Worm (Caenorhabditis elegans): ENCODE data around the gene Y75B7B.1.

Y75B7B.1 gene

ce11 chrV:1263078-1263732, 7.5 kb upstream of the Y75B7B.1 start:
- no peak for TF ChIP-seq scrt-1 (GFP tag; IDR thresholded peaks at IDR 0.05)
- no peak for TF ChIP-seq pes-1 (GFP tag; IDR thresholded peaks at IDR 0.05)
- TF ChIP-seq F13C5.2 (tag; optimal IDR thresholded peaks at IDR 0.05), result no peak
- no peak for TF ChIP-seq aly-1 (tag; optimal IDR thresholded peaks at IDR 0.05)
- no peak for TF ChIP-seq ceh-36 (tag; optimal IDR thresholded peaks at IDR 0.05)
- TF ChIP-seq sea-1 (GFP tag; conservative IDR thresholded peaks at IDR 0.05), result no peak

ce11 chrV:1263939-1264823, 6.5 kb upstream of the Y75B7B.1 start, which contains the start of the genes rab-1 and C39F7.5:
Gene rab-1 (minus strand): TSS chrV:1263989.
Gene C39F7.5 (plus strand): TSS chrV:1264773.
- no peak for TF ChIP-seq scrt-1 (GFP tag; IDR thresholded peaks at IDR 0.05)
- TF ChIP-seq F13C5.2 (tag; optimal IDR thresholded peaks at IDR 0.05), result peak; percentile 5

- TF ChIP-seq ceh-36 (tag; optimal IDR thresholded peaks at IDR 0.05) (peak; percentile 80), ceh-13 (GFP tag; optimal IDR thresholded peaks at IDR 0.05) (no peak)
These were observed 4.2 kb upstream of the Y75B7B.1 start for ce11 chrV:1266540-1266939.

- no peak for TF ChIP-seq tra-4 (tag; optimal IDR thresholded peaks at IDR 0.05)
- TF ChIP-seq aly-1 (tag; optimal IDR thresholded peaks at IDR 0.05), result no peak
- TF ChIP-seq pes-1 (GFP tag; IDR thresholded peaks at IDR 0.05), result no peak
- no peak for TF ChIP-seq hnd-1 (tag; optimal IDR thresholded peaks at IDR 0.05)
- TF ChIP-seq F13C5.2 (tag; optimal IDR thresholded peaks at IDR 0.05), result no peak
- no peak for TF ChIP-seq flt-1 (GFP tag; IDR thresholded peaks at IDR 0.05)
- TF ChIP-seq ceh-36 (tag; optimal IDR thresholded peaks at IDR 0.05), result no peak
- TF ChIP-seq B0310.2 (tag; optimal IDR thresholded peaks at IDR 0.05), result no peak
These were observed 5.2 kb downstream of the Y75B7B.1 start, which contains the start of gene Y75B7B.2 for ce11 chrV:1275924-1276323. Gene Y75B7B.2 (minus strand): TSS chrV:1276024.

ce11 chrV:1277926-1278325, 7.2 kb downstream of the Y75B7B.1 start:
- TF ChIP-seq tra-4 (tag; optimal IDR thresholded peaks at IDR 0.05) (no peak), aly-1 (tag; optimal IDR thresholded peaks at IDR 0.05) (no peak), ceh-36 (tag; optimal IDR thresholded peaks at IDR 0.05) (no peak), hnd-1 (tag; optimal IDR thresholded peaks at IDR 0.05) (no peak), F13C5.2 (tag; optimal IDR thresholded peaks at IDR 0.05) (no peak), ama-1 (optimal IDR thresholded peaks at IDR 0.05) (no peak), ets-7 (tag; optimal IDR thresholded peaks at IDR 0.05) (no peak), hmbx-1 (tag; optimal IDR thresholded peaks at IDR 0.05) (no peak), flt-1 (GFP tag; IDR thresholded peaks at IDR 0.05) (no peak), B0310.2 (tag; optimal IDR thresholded peaks at IDR 0.05) (no peak), tbx-37 (GFP tag; conservative IDR thresholded peaks at IDR 0.05) (no peak), pes-1 (GFP tag; IDR thresholded peaks at IDR 0.05) (no peak)

ce11 chrV:1278529-1278928, 7.8 kb downstream of the Y75B7B.1 start:
- TF ChIP-seq tbx-37 (GFP tag; conservative IDR thresholded peaks at IDR 0.05), result no peak
- no peak for TF ChIP-seq tra-4 (tag; optimal IDR thresholded peaks at IDR 0.05)
- no peak for TF ChIP-seq aly-1 (tag; optimal IDR thresholded peaks at IDR 0.05)

- TF ChIP-seq ceh-36 (tag; optimal IDR thresholded peaks at IDR 0.05) (no peak), tbx-11 (GFP tag; IDR thresholded peaks at IDR 0.05) (no peak), hmbx-1 (tag; optimal IDR thresholded peaks at IDR 0.05) (no peak), ama-1 (optimal IDR thresholded peaks at IDR 0.05) (no peak), aly-1 (tag; optimal IDR thresholded peaks at IDR 0.05) (no peak), ceh-13 (GFP tag; optimal IDR thresholded peaks at IDR 0.05) (no peak), tra-4 (tag; optimal IDR thresholded peaks at IDR 0.05) (no peak), pes-1 (GFP tag; IDR thresholded peaks at IDR 0.05) (no peak), hmg-4 (GFP tag; optimal IDR thresholded peaks at IDR 0.05) (no peak), hnd-1 (tag; optimal IDR thresholded peaks at IDR 0.05) (no peak), tbx-37 (GFP tag; conservative IDR thresholded peaks at IDR 0.05) (no peak), scrt-1 (GFP tag; IDR thresholded peaks at IDR 0.05) (no peak), ets-7 (tag; optimal IDR thresholded peaks at IDR 0.05) (no peak)
These were observed 15.0 kb downstream of the Y75B7B.1 start, which contains the start of gene tank-1 for ce11 chrV:1285657-1286123. Gene tank-1 (minus strand): TSS chrV:1285707.

ce11 chrV:1287276-1287675, 16.6 kb downstream of the Y75B7B.1 start:
- TF ChIP-seq aly-1 (tag; optimal IDR thresholded peaks at IDR 0.05) (no peak), scrt-1 (GFP tag; IDR thresholded peaks at IDR 0.05) (no peak), F13C5.2 (tag; optimal IDR thresholded peaks at IDR 0.05) (no peak), tbx-11 (GFP tag; IDR thresholded peaks at IDR 0.05) (no peak), pes-1 (GFP tag; IDR thresholded peaks at IDR 0.05) (no peak), ama-1 (optimal IDR thresholded peaks at IDR 0.05) (no peak), ceh-36 (tag; optimal IDR thresholded peaks at IDR 0.05) (no peak), ceh-13 (GFP tag; optimal IDR thresholded peaks at IDR 0.05) (no peak), ets-7 (tag; optimal IDR thresholded peaks at IDR 0.05) (no peak)

Data from whole organism, early embryonic.